Fruit fly (Drosophila melanogaster) whole organism, embryonic: ENCODE measurements around the gene Jhbp1.

Experiments
- ATbp ChIP-seq: fragments of 200-800 bp; sonication (Bioruptor generic); optimal IDR thresholded peaks from 2 replicates; lab custom pipeline; 2017; ENCODE audit warnings: missing biosample characterization, mild to moderate bottlenecking, missing genetic modification characterization, missing genetic modification reagents
- B-H2 ChIP-seq: fragments of 200-800 bp; sonication (Bioruptor generic); optimal IDR thresholded peaks from 2 replicates; lab custom pipeline; 2018; ENCODE audit warnings: missing biosample characterization, mild to moderate bottlenecking, missing genetic modification characterization
- Bteb2 ChIP-seq: fragments of 200-800 bp; sonication (Bioruptor generic); optimal IDR thresholded peaks from 2 replicates; lab custom pipeline; 2016; ENCODE audit warnings: missing biosample characterization, missing genetic modification characterization
- CG11695 ChIP-seq: fragments of 200-800 bp; sonication (Bioruptor generic); IDR thresholded peaks from 3 replicates; pipeline ENCODE4 v1.3.6; 2022; ENCODE audit warnings: missing biosample characterization, missing genetic modification characterization
- CG12769 ChIP-seq: fragments of 200-800 bp; sonication (Bioruptor generic); optimal IDR thresholded peaks from 2 replicates; lab custom pipeline; 2019; ENCODE audit warnings: missing biosample characterization, mild to moderate bottlenecking, missing genetic modification characterization, moderate library complexity
- CG13775 ChIP-seq: fragments of 200-800 bp; sonication (Bioruptor generic); optimal IDR thresholded peaks from 3 replicates; lab custom pipeline; 2017; ENCODE audit warnings: missing biosample characterization, mild to moderate bottlenecking, missing genetic modification characterization
- CG14965 ChIP-seq: fragments of 200-800 bp; sonication (Bioruptor generic); optimal IDR thresholded peaks from 2 replicates; lab custom pipeline; 2016; ENCODE audit warnings: missing biosample characterization, missing genetic modification characterization, borderline replicate concordance
- CG17568 ChIP-seq: fragments of 200-800 bp; sonication (Bioruptor generic); optimal IDR thresholded peaks from 2 replicates; lab custom pipeline; 2018; ENCODE audit warnings: missing biosample characterization, mild to moderate bottlenecking, missing genetic modification characterization, moderate library complexity
- CG18011 ChIP-seq: fragments of 200-800 bp; sonication (Bioruptor generic); optimal IDR thresholded peaks from 2 replicates; lab custom pipeline; 2017; ENCODE audit warnings: missing biosample characterization, missing genetic modification characterization, mild to moderate bottlenecking, moderate library complexity, missing genotype
- CG2120 ChIP-seq: fragments of 200-800 bp; sonication (Bioruptor generic); optimal IDR thresholded peaks from 3 replicates; lab custom pipeline; 2016; ENCODE audit warnings: missing biosample characterization, missing genetic modification characterization
- CG2678 ChIP-seq: fragments of 200-800 bp; sonication (Bioruptor generic); optimal IDR thresholded peaks from 3 replicates; lab custom pipeline; 2019; ENCODE audit warnings: missing biosample characterization, mild to moderate bottlenecking, missing genetic modification characterization, moderate library complexity
- CG30403 ChIP-seq: fragments of 200-800 bp; sonication (Bioruptor generic); optimal IDR thresholded peaks from 3 replicates; lab custom pipeline; 2016; ENCODE audit warnings: missing biosample characterization, missing genetic modification characterization
- CG31388 ChIP-seq: fragments of 200-800 bp; sonication (Bioruptor generic); optimal IDR thresholded peaks from 2 replicates; lab custom pipeline; 2016; ENCODE audit warnings: missing biosample characterization, missing genetic modification characterization
- CG3163 ChIP-seq: fragments of 200-800 bp; sonication (Bioruptor generic); optimal IDR thresholded peaks from 3 replicates; lab custom pipeline; 2016; ENCODE audit warnings: missing biosample characterization, missing genetic modification characterization
- CG32767 ChIP-seq: fragments of 200-800 bp; sonication (Bioruptor generic); IDR thresholded peaks from 2 replicates; pipeline ENCODE4 v1.3.6; 2022; ENCODE audit warnings: missing biosample characterization, missing genetic modification characterization
- CG33557 ChIP-seq: fragments of 200-800 bp; sonication (Bioruptor generic); optimal IDR thresholded peaks from 2 replicates; lab custom pipeline; 2019; ENCODE audit warnings: missing biosample characterization, mild to moderate bottlenecking, missing genetic modification characterization, moderate library complexity
- CG4617 ChIP-seq: fragments of 200-800 bp; sonication (Bioruptor generic); optimal IDR thresholded peaks from 3 replicates; lab custom pipeline; 2016; ENCODE audit warnings: missing biosample characterization, missing genetic modification characterization, borderline replicate concordance
- CG4730 ChIP-seq: fragments of 200-800 bp; sonication (Bioruptor generic); IDR thresholded peaks from 2 replicates; pipeline ENCODE4 v1.3.6; 2022; ENCODE audit warnings: missing biosample characterization, missing genetic modification characterization
- CG7271 ChIP-seq: fragments of 200-800 bp; sonication (Bioruptor generic); optimal IDR thresholded peaks from 2 replicates; lab custom pipeline; 2018; ENCODE audit warnings: missing biosample characterization, mild to moderate bottlenecking, missing genetic modification characterization, moderate library complexity
- CG7786 ChIP-seq: fragments of 200-800 bp; sonication (Bioruptor generic); optimal IDR thresholded peaks from 2 replicates; lab custom pipeline; 2016; ENCODE audit warnings: missing biosample characterization, missing genetic modification characterization
- CG7928 ChIP-seq: fragments of 200-800 bp; sonication (Bioruptor generic); optimal IDR thresholded peaks from 2 replicates; lab custom pipeline; 2017; ENCODE audit warnings: missing biosample characterization, mild to moderate bottlenecking, missing genetic modification characterization
- CG8281 ChIP-seq: fragments of 200-800 bp; sonication (Bioruptor generic); optimal IDR thresholded peaks from 2 replicates; lab custom pipeline; 2018; ENCODE audit warnings: missing biosample characterization, mild to moderate bottlenecking, missing genetic modification characterization, moderate library complexity
- CG8359 ChIP-seq: fragments of 200-800 bp; sonication (Bioruptor generic); optimal IDR thresholded peaks from 2 replicates; lab custom pipeline; 2017; ENCODE audit warnings: missing biosample characterization, mild to moderate bottlenecking, missing genetic modification characterization, borderline replicate concordance
- CG8944 ChIP-seq: fragments of 200-800 bp; sonication (Bioruptor generic); optimal IDR thresholded peaks from 3 replicates; lab custom pipeline; 2016; ENCODE audit warnings: missing biosample characterization, missing genetic modification characterization
- CG9609 ChIP-seq: fragments of 200-800 bp; sonication (Bioruptor generic); optimal IDR thresholded peaks from 3 replicates; lab custom pipeline; 2016; ENCODE audit warnings: missing biosample characterization, missing genetic modification characterization
- CG9727 ChIP-seq: fragments of 200-800 bp; sonication (Bioruptor generic); optimal IDR thresholded peaks from 3 replicates; lab custom pipeline; 2017; ENCODE audit warnings: missing biosample characterization, mild to moderate bottlenecking, missing genetic modification characterization
- CG9876 ChIP-seq: fragments of 200-800 bp; sonication (Bioruptor generic); optimal IDR thresholded peaks from 2 replicates; lab custom pipeline; 2016; ENCODE audit warnings: missing biosample characterization, missing genetic modification characterization
- CG9932 ChIP-seq: fragments of 200-800 bp; sonication (Bioruptor generic); IDR thresholded peaks from 2 replicates; pipeline ENCODE4 v1.3.6; 2022; ENCODE audit warnings: missing biosample characterization, missing genetic modification characterization
- CoRest ChIP-seq: fragments of 200-800 bp; sonication (Bioruptor generic); optimal IDR thresholded peaks from 3 replicates; lab custom pipeline; 2018; ENCODE audit warnings: missing biosample characterization, mild to moderate bottlenecking, missing genetic modification characterization, moderate library complexity
- Dip2 ChIP-seq: fragments of 200-800 bp; sonication (Bioruptor generic); IDR thresholded peaks from 2 replicates; pipeline ENCODE4 v1.3.6; 2022; ENCODE audit warnings: missing biosample characterization, missing genetic modification characterization
- E2f2 ChIP-seq: fragments of 200-800 bp; sonication (Bioruptor generic); IDR thresholded peaks from 2 replicates; pipeline ENCODE4 v1.3.6; 2022; ENCODE audit warnings: missing biosample characterization, missing genetic modification characterization
- H15 ChIP-seq: fragments of 200-800 bp; sonication (Bioruptor generic); IDR thresholded peaks from 3 replicates; pipeline ENCODE4 v1.3.6; 2022; ENCODE audit warnings: missing biosample characterization, missing genetic modification characterization
- Jarid2 ChIP-seq: fragments of 200-800 bp; sonication (Bioruptor generic); optimal IDR thresholded peaks from 3 replicates; lab custom pipeline; 2017; ENCODE audit warnings: mild to moderate bottlenecking, missing biosample characterization, missing genetic modification reagents, missing genetic modification characterization
- Neu2 ChIP-seq: fragments of 200-800 bp; sonication (Bioruptor generic); optimal IDR thresholded peaks from 3 replicates; lab custom pipeline; 2016; ENCODE audit warnings: missing biosample characterization, missing genetic modification characterization, borderline replicate concordance
- Nf-YB ChIP-seq: fragments of 200-800 bp; sonication (Bioruptor generic); optimal IDR thresholded peaks from 3 replicates; lab custom pipeline; 2019; ENCODE audit warnings: missing biosample characterization, mild to moderate bottlenecking, missing genetic modification characterization, moderate library complexity
- TFAM ChIP-seq: fragments of 200-800 bp; sonication (Bioruptor generic); optimal IDR thresholded peaks from 2 replicates; lab custom pipeline; 2017; ENCODE audit warnings: missing biosample characterization, missing genetic modification characterization, inconsistent platforms
- bbx ChIP-seq: fragments of 200-800 bp; sonication (Bioruptor generic); IDR thresholded peaks from 2 replicates; pipeline ENCODE4 v1.3.6; 2022; ENCODE audit warnings: missing biosample characterization, missing genetic modification characterization; ENCODE audit not compliant: partially characterized antibody
- bsh ChIP-seq, 2 experiments: fragments of 200-800 bp; sonication (Bioruptor generic); optimal IDR thresholded peaks; 2 replicates each; lab custom pipeline; 2017 to 2018; ENCODE audit warnings: mild to moderate bottlenecking in 2 of 2, missing biosample characterization in 2 of 2, missing genetic modification characterization in 2 of 2, moderate library complexity in 1 of 2
- crc ChIP-seq: fragments of 200-800 bp; sonication (Bioruptor generic); optimal IDR thresholded peaks from 2 replicates; lab custom pipeline; 2016; ENCODE audit warnings: missing biosample characterization, missing genetic modification characterization
- fd102C ChIP-seq: fragments of 200-800 bp; sonication (Bioruptor generic); optimal IDR thresholded peaks from 2 replicates; lab custom pipeline; 2018; ENCODE audit warnings: missing biosample characterization, mild to moderate bottlenecking, missing genetic modification characterization, moderate library complexity
- jing ChIP-seq: fragments of 200-800 bp; sonication (Bioruptor generic); optimal IDR thresholded peaks from 2 replicates; lab custom pipeline; 2018; ENCODE audit warnings: missing biosample characterization, mild to moderate bottlenecking, missing genetic modification characterization
- jumu ChIP-seq: fragments of 200-800 bp; sonication (Bioruptor generic); optimal IDR thresholded peaks from 3 replicates; lab custom pipeline; 2016; ENCODE audit warnings: missing biosample characterization, missing genetic modification characterization
- kay ChIP-seq: fragments of 200-800 bp; sonication (Bioruptor generic); optimal IDR thresholded peaks from 2 replicates; lab custom pipeline; 2016; ENCODE audit warnings: missing biosample characterization, missing genetic modification characterization
- klu ChIP-seq: fragments of 200-800 bp; sonication (Bioruptor generic); IDR thresholded peaks from 2 replicates; pipeline ENCODE4 v1.3.6; 2022; ENCODE audit warnings: missing biosample characterization, missing genetic modification characterization
- seq ChIP-seq: fragments of 200-800 bp; sonication (Bioruptor generic); IDR thresholded peaks from 2 replicates; pipeline ENCODE4 v1.3.6; 2022; ENCODE audit warnings: missing biosample characterization, missing genetic modification characterization
- sna ChIP-seq: fragments of 200-800 bp; sonication (Bioruptor generic); IDR thresholded peaks from 2 replicates; pipeline ENCODE4 v1.3.6; 2022; ENCODE audit warnings: missing biosample characterization, missing genetic modification characterization; ENCODE audit not compliant: partially characterized antibody
- usp ChIP-seq: fragments of >200 bp; optimal IDR thresholded peaks from 2 replicates; lab custom pipeline; 2017; ENCODE audit warnings: missing biosample characterization, missing genetic modification characterization
- wek ChIP-seq: fragments of 200-800 bp; sonication (Bioruptor generic); optimal IDR thresholded peaks from 3 replicates; lab custom pipeline; 2018; ENCODE audit warnings: missing biosample characterization, mild to moderate bottlenecking, missing genetic modification characterization, moderate library complexity
- yki ChIP-seq: fragments of >200 bp; optimal IDR thresholded peaks from 3 replicates; lab custom pipeline; 2018

Jhbp1 gene

dm6 chr3R:4997399-4998203 is 32.4 kb downstream of the Jhbp1 start (continued):
- TF ChIP-seq bbx (GFP tag; lab: Robert Waterston, UW) (no peak), yki (lab: Kevin White, UChicago) (no peak), CG12769 (tag; lab: Kevin White, UChicago) (no peak), Nf-YB (GFP tag; lab: Kevin White, UChicago) (no peak), E2f2 (GFP tag; lab: Robert Waterston, UW) (0 out of 2 replicates have a peak, but pooled peaks have one; percentile 7), CG11695 (GFP tag; lab: Robert Waterston, UW) (peak; percentile 71; the same call in 2 of the 3 replicates), CG3163 (GFP tag; lab: Kevin White, UChicago) (no peak), CG2678 (tag; lab: Kevin White, UChicago) (peak; percentile 19), CoRest (tag; lab: Kevin White, UChicago) (no peak), CG33557 (no peak), CG4730 (GFP tag; lab: Robert Waterston, UW) (no peak), CG31388 (GFP tag; lab: Kevin White, UChicago) (no peak), seq (GFP tag; lab: Robert Waterston, UW) (no peak), CG7271 (tag; lab: Kevin White, UChicago) (no peak), Jarid2 (peak; percentile 11), CG8281 (tag; lab: Kevin White, UChicago) (no peak), H15 (GFP tag; lab: Robert Waterston, UW) (no peak), CG7786 (no peak), CG13775 (GFP tag; lab: Kevin White, UChicago) (no peak), jumu (GFP tag; lab: Kevin White, UChicago) (no peak), CG8359 (GFP tag; lab: Kevin White, UChicago) (no peak), usp (GFP tag; lab: Kevin White, UChicago) (no peak), CG7928 (GFP tag; lab: Kevin White, UChicago) (no peak), kay (no peak), CG9876 (no peak), TFAM (GFP tag; lab: Kevin White, UChicago) (no peak), crc (GFP tag; lab: Kevin White, UChicago) (no peak), wek (no peak), CG14965 (no peak), CG8944 (GFP tag; lab: Kevin White, UChicago) (no peak), fd102C (no peak), CG2120 (no peak), ATbp (no peak), jing (no peak), sna (no peak), CG4617 (GFP tag; lab: Kevin White, UChicago) (no peak), Dip2 (GFP tag; lab: Robert Waterston, UW) (no peak), CG9609 (GFP tag; lab: Kevin White, UChicago) (no peak), CG32767 (GFP tag; lab: Robert Waterston, UW) (no peak), Neu2 (GFP tag; lab: Kevin White, UChicago) (no peak), CG30403 (GFP tag; lab: Kevin White, UChicago) (peak; percentile 2), B-H2 (GFP tag; lab: Kevin White, UChicago) (no peak), Bteb2 (GFP tag; lab: Kevin White, UChicago) (no peak), bsh (GFP tag; optimal IDR thresholded peaks at IDR 0.05; lab: Kevin White, UChicago) (peak; percentile 20 to 48), CG9727 (GFP tag; lab: Kevin White, UChicago) (peak; percentile 31), CG18011 (no peak), CG17568 (GFP tag; lab: Kevin White, UChicago) (peak; percentile 8), klu (no peak), CG9932 (GFP tag; lab: Robert Waterston, UW) (no peak)
